Fruit fly (Drosophila melanogaster) whole organism, prepupa: ENCODE measurements around the gene CG9921.

Experiments used
- Blimp-1 ChIP-seq: fragments of 200-800 bp; sonication (Bioruptor generic); optimal IDR thresholded peaks from 3 replicates; lab custom pipeline; 2017; ENCODE audit warnings: missing biosample characterization, missing genetic modification characterization, mild to moderate bottlenecking, moderate library complexity, missing genetic modification reagents
- CG10631 ChIP-seq: fragments of 200-800 bp; sonication (Bioruptor generic); optimal IDR thresholded peaks from 2 replicates; lab custom pipeline; 2016; ENCODE audit warnings: missing biosample characterization, missing genetic modification characterization
- CG11294 ChIP-seq: fragments of 200-800 bp; sonication (Bioruptor generic); IDR thresholded peaks from 2 replicates; pipeline ENCODE4 v1.3.6; 2022; ENCODE audit warnings: missing biosample characterization, missing genetic modification characterization
- CG11902 ChIP-seq: fragments of 200-800 bp; sonication (Bioruptor generic); optimal IDR thresholded peaks from 3 replicates; lab custom pipeline; 2016; ENCODE audit warnings: missing biosample characterization, missing genetic modification characterization
- CG15336 ChIP-seq: fragments of 200-800 bp; sonication (Bioruptor generic); IDR thresholded peaks from 2 replicates; pipeline ENCODE4 v1.3.6; 2022; ENCODE audit warnings: missing biosample characterization, missing genetic modification characterization
- CG1621 ChIP-seq: fragments of 200-800 bp; sonication (Bioruptor generic); optimal IDR thresholded peaks from 3 replicates; lab custom pipeline; 2018; ENCODE audit warnings: missing biosample characterization, mild to moderate bottlenecking, missing genetic modification characterization
- CG3032 ChIP-seq: fragments of 200-800 bp; optimal IDR thresholded peaks from 2 replicates; lab custom pipeline; 2019; ENCODE audit warnings: missing biosample characterization, mild to moderate bottlenecking, missing genetic modification characterization, moderate library complexity
- CG31627 ChIP-seq: fragments of 200-800 bp; sonication (Bioruptor generic); optimal IDR thresholded peaks from 3 replicates; lab custom pipeline; 2016; ENCODE audit warnings: missing biosample characterization, missing genetic modification characterization
- CG32006 ChIP-seq: fragments of 200-800 bp; sonication (Bioruptor generic); optimal IDR thresholded peaks from 3 replicates; lab custom pipeline; 2017; ENCODE audit warnings: missing biosample characterization, mild to moderate bottlenecking, missing genetic modification characterization
- CG3919 ChIP-seq: fragments of 200-800 bp; sonication (Bioruptor generic); optimal IDR thresholded peaks from 3 replicates; lab custom pipeline; 2016; ENCODE audit warnings: missing biosample characterization, missing genetic modification characterization
- CG4318 ChIP-seq: fragments of 200-800 bp; sonication (Bioruptor generic); optimal IDR thresholded peaks from 3 replicates; lab custom pipeline; 2017; ENCODE audit warnings: missing biosample characterization, mild to moderate bottlenecking, missing genetic modification characterization
- CG6163 ChIP-seq: fragments of 200-800 bp; sonication (Bioruptor generic); IDR thresholded peaks from 3 replicates; pipeline ENCODE4 v1.3.6; 2022; ENCODE audit warnings: missing biosample characterization, missing genetic modification characterization
- CG6276 ChIP-seq: fragments of 200-800 bp; sonication (Bioruptor generic); optimal IDR thresholded peaks from 2 replicates; lab custom pipeline; 2017; ENCODE audit warnings: missing biosample characterization, mild to moderate bottlenecking, missing genetic modification characterization
- CG6792 ChIP-seq: fragments of 200-800 bp; sonication (Bioruptor generic); optimal IDR thresholded peaks from 3 replicates; lab custom pipeline; 2016; ENCODE audit warnings: missing biosample characterization, missing genetic modification characterization
- CG6854 ChIP-seq: fragments of 200-800 bp; sonication (Bioruptor generic); optimal IDR thresholded peaks from 2 replicates; lab custom pipeline; 2017; ENCODE audit warnings: missing biosample characterization, mild to moderate bottlenecking, missing genetic modification characterization
- CG7368 ChIP-seq: fragments of 200-800 bp; sonication (Bioruptor generic); optimal IDR thresholded peaks from 3 replicates; lab custom pipeline; 2016; ENCODE audit warnings: missing biosample characterization, missing genetic modification characterization
- CG8119 ChIP-seq: fragments of 200-800 bp; sonication (Bioruptor generic); IDR thresholded peaks from 3 replicates; pipeline ENCODE4 v1.3.6; 2022; ENCODE audit warnings: missing biosample characterization, missing genetic modification characterization
- CG8632 ChIP-seq: fragments of 200-800 bp; sonication (Bioruptor generic); optimal IDR thresholded peaks from 3 replicates; lab custom pipeline; 2016; ENCODE audit warnings: missing biosample characterization, missing genetic modification characterization
- CG9139 ChIP-seq: fragments of 200-800 bp; sonication (Bioruptor generic); optimal IDR thresholded peaks from 3 replicates; lab custom pipeline; 2017; ENCODE audit warnings: missing biosample characterization, mild to moderate bottlenecking, missing genetic modification characterization
- Eip75B ChIP-seq: fragments of 200-800 bp; sonication (Bioruptor generic); optimal IDR thresholded peaks from 3 replicates; lab custom pipeline; 2016; ENCODE audit warnings: missing biosample characterization, missing genetic modification characterization
- Eip78C ChIP-seq: fragments of 200-800 bp; sonication (Bioruptor generic); peaks from one replicate; lab custom pipeline; 2016; ENCODE audit warnings: missing biosample characterization, missing genetic modification characterization
- Eip93F ChIP-seq: fragments of 200-800 bp; sonication (Bioruptor generic); optimal IDR thresholded peaks from 2 replicates; lab custom pipeline; 2016; ENCODE audit warnings: missing biosample characterization, mild to moderate bottlenecking, missing genetic modification characterization
- Ets96B ChIP-seq: fragments of 200-800 bp; optimal IDR thresholded peaks from 2 replicates; lab custom pipeline; 2019; ENCODE audit warnings: missing biosample characterization, mild to moderate bottlenecking, missing genetic modification characterization, moderate library complexity
- Hr38 ChIP-seq: sonication (Bioruptor generic); optimal IDR thresholded peaks from 2 replicates; lab custom pipeline; 2016; ENCODE audit warnings: missing biosample characterization, missing genetic modification characterization
- Hr39 ChIP-seq: fragments of 200-800 bp; sonication (Bioruptor generic); optimal IDR thresholded peaks from 2 replicates; lab custom pipeline; 2016; ENCODE audit warnings: missing biosample characterization, missing genetic modification characterization
- Hr4 ChIP-seq: fragments of 200-800 bp; sonication (Bioruptor generic); optimal IDR thresholded peaks from 3 replicates; lab custom pipeline; 2016; ENCODE audit warnings: missing biosample characterization, missing genetic modification characterization
- Lpt ChIP-seq: fragments of 200-800 bp; sonication (Bioruptor generic); optimal IDR thresholded peaks from 3 replicates; lab custom pipeline; 2016; ENCODE audit warnings: missing biosample characterization, missing genetic modification characterization
- OdsH ChIP-seq: fragments of 200-800 bp; sonication (Bioruptor generic); optimal IDR thresholded peaks from 3 replicates; lab custom pipeline; 2016; ENCODE audit warnings: missing biosample characterization, missing genetic modification characterization
- Smox ChIP-seq: fragments of 200-800 bp; sonication (Bioruptor generic); optimal IDR thresholded peaks from 3 replicates; lab custom pipeline; 2016; ENCODE audit warnings: missing biosample characterization, missing genetic modification characterization
- Sox14 ChIP-seq: fragments of 200-800 bp; sonication (Bioruptor generic); optimal IDR thresholded peaks from 3 replicates; lab custom pipeline; 2016; ENCODE audit warnings: missing biosample characterization, missing genetic modification characterization
- achi ChIP-seq: fragments of 200-800 bp; sonication (Bioruptor generic); optimal IDR thresholded peaks from 3 replicates; lab custom pipeline; 2016; ENCODE audit warnings: missing biosample characterization, missing genetic modification characterization
- dac ChIP-seq: fragments of 200-800 bp; sonication (Bioruptor generic); optimal IDR thresholded peaks from 2 replicates; lab custom pipeline; 2017; ENCODE audit warnings: missing biosample characterization, mild to moderate bottlenecking, missing genetic modification characterization
- dsx ChIP-seq: fragments of 200-800 bp; optimal IDR thresholded peaks from 3 replicates; lab custom pipeline; 2019; ENCODE audit warnings: missing biosample characterization, mild to moderate bottlenecking, missing genetic modification characterization, moderate library complexity; ENCODE audit not compliant: poor library complexity, severe bottlenecking
- eg ChIP-seq: fragments of 200-800 bp; sonication (Bioruptor generic); IDR thresholded peaks from 3 replicates; pipeline ENCODE4 v1.3.6; 2022; ENCODE audit warnings: missing biosample characterization, missing genetic modification characterization
- esn ChIP-seq: fragments of 200-800 bp; sonication (Bioruptor generic); optimal IDR thresholded peaks from 2 replicates; lab custom pipeline; 2016; ENCODE audit warnings: missing biosample characterization, mild to moderate bottlenecking, missing genetic modification characterization, moderate library complexity
- fd59A ChIP-seq: fragments of 200-800 bp; sonication (Bioruptor generic); optimal IDR thresholded peaks from 2 replicates; lab custom pipeline; 2017; ENCODE audit warnings: missing biosample characterization, mild to moderate bottlenecking, missing genetic modification characterization, missing genetic modification reagents
- fd85E ChIP-seq: fragments of 200-800 bp; sonication (Bioruptor generic); optimal IDR thresholded peaks from 3 replicates; lab custom pipeline; 2016; ENCODE audit warnings: missing biosample characterization, missing genetic modification characterization
- lz ChIP-seq: fragments of 200-800 bp; sonication (Bioruptor generic); optimal IDR thresholded peaks from 3 replicates; lab custom pipeline; 2016; ENCODE audit warnings: missing biosample characterization, missing genetic modification characterization
- net ChIP-seq: fragments of 200-800 bp; sonication (Bioruptor generic); optimal IDR thresholded peaks from 3 replicates; lab custom pipeline; 2016; ENCODE audit warnings: missing biosample characterization, missing genetic modification characterization
- pdm3 ChIP-seq: fragments of 200-800 bp; sonication (Bioruptor generic); optimal IDR thresholded peaks from 3 replicates; lab custom pipeline; 2016; ENCODE audit warnings: missing biosample characterization, missing genetic modification characterization
- salr ChIP-seq, 2 experiments: fragments of 200-800 bp; sonication (Bioruptor generic); optimal IDR thresholded peaks; 3 replicates each; lab custom pipeline; 2016 to 2018; ENCODE audit warnings: missing biosample characterization in 2 of 2, missing genetic modification characterization in 2 of 2, mild to moderate bottlenecking in 1 of 2
- spab ChIP-seq: fragments of 200-800 bp; sonication (Bioruptor generic); optimal IDR thresholded peaks from 2 replicates; lab custom pipeline; 2017; ENCODE audit warnings: missing biosample characterization, mild to moderate bottlenecking, missing genetic modification characterization, missing genetic modification reagents
- svp ChIP-seq: fragments of 200-800 bp; sonication (Bioruptor generic); peaks from one replicate; lab custom pipeline; 2016; ENCODE audit warnings: missing biosample characterization, missing genetic modification characterization

CG9921 gene

DNA sequence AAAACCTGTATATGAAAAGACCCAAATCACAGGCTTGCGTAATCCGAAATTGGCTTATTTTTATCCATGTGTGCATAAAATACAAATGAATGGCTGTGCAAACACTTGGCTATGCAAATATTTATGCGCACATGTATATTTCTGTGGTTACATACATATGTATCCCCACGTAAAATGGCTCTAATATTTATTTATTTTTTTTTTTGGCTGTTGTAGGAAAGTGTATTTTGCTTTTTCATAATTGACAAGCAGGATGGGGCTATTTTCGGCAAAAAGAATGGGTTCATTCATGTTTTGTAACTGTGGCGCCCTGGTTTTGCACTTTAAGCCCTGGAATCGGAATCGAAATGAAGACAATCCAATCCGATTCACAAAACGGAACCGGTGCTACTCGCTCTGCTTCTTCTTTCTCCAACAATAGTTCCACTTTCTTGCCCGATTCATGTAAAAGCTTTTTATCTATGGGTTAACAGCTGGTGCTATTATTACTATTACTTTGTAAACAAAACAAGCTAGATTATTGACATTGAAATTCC, 1.8 kb upstream of the CG9921 start (continued):
- TF ChIP-seq salr (GFP tag; optimal IDR thresholded peaks at IDR 0.05; lab: Kevin White, UChicago) (peak; percentile 35 to 81), Hr4 (GFP tag; lab: Kevin White, UChicago) (peak; percentile 74), Hr38 (GFP tag; lab: Kevin White, UChicago) (no peak), CG3919 (peak; percentile 84), CG3032 (tag; lab: Kevin White, UChicago) (peak; percentile 47), CG6792 (peak; percentile 62), achi (peak; percentile 80), CG6854 (GFP tag; lab: Kevin White, UChicago) (peak; percentile 22), OdsH (GFP tag; lab: Kevin White, UChicago) (peak; percentile 85), CG4318 (peak; percentile 68), CG11294 (GFP tag; lab: Robert Waterston, UW) (peak; percentile 68), CG9139 (GFP tag; lab: Kevin White, UChicago) (no peak), fd85E (GFP tag; lab: Kevin White, UChicago) (peak; percentile 66), CG11902 (GFP tag; lab: Kevin White, UChicago) (peak; percentile 45), CG31627 (GFP tag; lab: Kevin White, UChicago) (peak; percentile 75), eg (GFP tag; lab: Robert Waterston, UW) (peak; percentile 91), CG8119 (GFP tag; lab: Robert Waterston, UW) (peak; percentile 82), CG7368 (GFP tag; lab: Kevin White, UChicago) (peak; percentile 73), CG15336 (GFP tag; lab: Robert Waterston, UW) (peak; percentile 86)

dm6 chrX:16334251-16334860, 956 bp upstream of the CG9921 start:
- TF ChIP-seq CG10631 (no peak), svp (GFP tag; lab: Kevin White, UChicago) (peak; percentile 51)

dm6 chrX:16332615-16333288, 648 bp downstream of the CG9921 start:
- TF ChIP-seq Sox14 (GFP tag; lab: Kevin White, UChicago), result peak; percentile 98
- peak; percentile 95 for TF ChIP-seq OdsH (GFP tag; lab: Kevin White, UChicago)
- TF ChIP-seq CG15336 (GFP tag; lab: Robert Waterston, UW), result peak; percentile 97
- TF ChIP-seq achi, result peak; percentile 94
- peak; percentile 96 for TF ChIP-seq Smox (GFP tag; lab: Kevin White, UChicago)
- TF ChIP-seq CG8119 (GFP tag; lab: Robert Waterston, UW), result peak; percentile 97
- TF ChIP-seq fd59A (GFP tag; lab: Kevin White, UChicago), result peak; percentile 97
- TF ChIP-seq CG3919, result peak; percentile 93
- TF ChIP-seq Hr39 (GFP tag; lab: Kevin White, UChicago), result peak; percentile 96
- peak; percentile 98 for TF ChIP-seq svp (GFP tag; lab: Kevin White, UChicago)
- TF ChIP-seq Hr4 (GFP tag; lab: Kevin White, UChicago), result peak; percentile 97
- TF ChIP-seq CG3032 (tag; lab: Kevin White, UChicago), result peak; percentile 97
- TF ChIP-seq Eip93F (GFP tag; lab: Kevin White, UChicago), result peak; percentile 88
- TF ChIP-seq CG31627 (GFP tag; lab: Kevin White, UChicago), result peak; percentile 96
- TF ChIP-seq CG9139 (GFP tag; lab: Kevin White, UChicago), result peak; percentile 95
- peak; percentile 94 for TF ChIP-seq CG6792
- peak; percentile 95 for TF ChIP-seq CG1621 (tag; lab: Kevin White, UChicago)
- peak; percentile 91 for TF ChIP-seq CG6163 (GFP tag; lab: Robert Waterston, UW)
- TF ChIP-seq CG11902 (GFP tag; lab: Kevin White, UChicago), result peak; percentile 87
- peak; percentile 95 for TF ChIP-seq net (GFP tag; lab: Kevin White, UChicago)
- TF ChIP-seq pdm3 (GFP tag; lab: Kevin White, UChicago), result peak; percentile 97
- peak; percentile 91 to 94 for TF ChIP-seq salr (GFP tag; optimal IDR thresholded peaks at IDR 0.05; lab: Kevin White, UChicago)
- peak; percentile 95 for TF ChIP-seq CG4318
- peak; percentile 93 for TF ChIP-seq dsx (GFP tag; lab: Kevin White, UChicago)
- peak; percentile 98 for TF ChIP-seq esn (GFP tag; lab: Kevin White, UChicago)
- peak; percentile 98 for TF ChIP-seq CG6276 (GFP tag; lab: Kevin White, UChicago)
- TF ChIP-seq CG8632 (GFP tag; lab: Kevin White, UChicago), result peak; percentile 95
- peak; percentile 94 for TF ChIP-seq Lpt (GFP tag; lab: Kevin White, UChicago)
- TF ChIP-seq Blimp-1 (GFP tag; lab: Kevin White, UChicago), result peak; percentile 91
- peak; percentile 95 for TF ChIP-seq CG10631
- TF ChIP-seq Eip75B, result peak; percentile 97
- TF ChIP-seq dac (GFP tag; lab: Kevin White, UChicago), result peak; percentile 97
- TF ChIP-seq CG32006 (GFP tag; lab: Kevin White, UChicago), result peak; percentile 98
- TF ChIP-seq lz, result peak; percentile 97
- TF ChIP-seq Ets96B (tag; lab: Kevin White, UChicago), result peak; percentile 95
- TF ChIP-seq spab (GFP tag; lab: Kevin White, UChicago), result peak; percentile 96
- TF ChIP-seq Eip78C (GFP tag; lab: Kevin White, UChicago), result peak; percentile 99
